Fruit fly (Drosophila melanogaster): Measurements from ENCODE around the gene CDK2AP1.

DNA sequence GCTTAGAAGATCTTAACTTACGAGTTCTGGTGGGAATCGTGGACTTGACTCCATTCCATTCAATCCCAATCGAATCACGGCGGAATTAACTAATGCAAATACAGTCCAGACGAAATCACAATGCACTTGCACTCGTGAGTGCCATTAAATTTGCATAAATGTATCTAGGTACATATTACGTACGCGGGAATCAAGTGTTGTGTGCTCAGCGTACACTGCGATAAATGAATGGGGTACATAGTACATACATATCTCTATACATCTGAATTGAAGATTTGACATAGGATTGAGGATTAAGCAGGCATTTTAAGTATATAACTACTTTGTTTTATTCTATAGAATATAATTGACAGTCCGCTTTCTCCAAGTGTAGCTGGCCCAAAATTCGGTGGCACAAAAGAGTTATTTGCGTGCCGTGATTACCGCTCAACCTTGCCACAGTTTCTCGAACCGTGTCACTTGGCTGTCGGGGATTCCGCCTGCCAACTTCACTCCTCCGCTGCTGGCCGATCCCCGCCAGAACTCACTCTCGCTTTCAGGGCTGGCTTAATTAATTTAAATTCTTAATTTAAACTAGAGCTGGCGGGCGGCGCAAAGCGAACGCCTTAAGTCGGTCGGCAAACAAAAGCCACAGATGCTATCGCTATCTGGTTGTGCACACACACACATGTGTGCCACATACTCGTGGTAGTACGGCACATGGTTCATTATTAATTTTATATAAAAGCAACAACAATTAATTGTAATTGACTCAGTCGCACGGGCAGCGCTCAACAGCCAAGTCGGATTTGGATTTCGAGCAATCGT lies 4.3 kb downstream of the CDK2AP1 start, which contains the start of the genes CG15199 and CG15202:
- TF ChIP-seq h (optimal IDR thresholded peaks at IDR 0.05) = no peak
- no peak for TF ChIP-seq psq (optimal IDR thresholded peaks at IDR 0.05)
- TF ChIP-seq ttk (optimal IDR thresholded peaks at IDR 0.05) = no peak
- TF ChIP-seq Sin3A (optimal IDR thresholded peaks at IDR 0.05) = no peak
- no peak for TF ChIP-seq insv (optimal IDR thresholded peaks at IDR 0.05)
- TF ChIP-seq Myc (optimal IDR thresholded peaks at IDR 0.05) = no peak

All from Kc167 (cell line).